Fruit fly (Drosophila melanogaster) whole organism, pupa: Measurements from ENCODE around the gene AnxB9.

Source experiments
- CG10348 ChIP-seq: fragments of 200-800 bp; sonication (Bioruptor generic); IDR thresholded peaks from 2 replicates; pipeline ENCODE4 v1.3.6; 2022; ENCODE audit warnings: missing biosample characterization, missing genetic modification characterization
- CG12605 ChIP-seq: fragments of 200-800 bp; sonication (Bioruptor generic); IDR thresholded peaks from 2 replicates; pipeline ENCODE4 v1.3.6; 2022; ENCODE audit warnings: missing biosample characterization, missing genetic modification characterization
- CG13204 ChIP-seq: fragments of 200-800 bp; sonication (Bioruptor generic); optimal IDR thresholded peaks from 2 replicates; lab custom pipeline; 2018; ENCODE audit warnings: missing biosample characterization, mild to moderate bottlenecking, missing genetic modification characterization, moderate library complexity
- CG14655 ChIP-seq: fragments of 200-800 bp; sonication (Bioruptor generic); optimal IDR thresholded peaks from 3 replicates; lab custom pipeline; 2017; ENCODE audit warnings: mild to moderate bottlenecking, missing biosample characterization, missing genetic modification reagents, missing genetic modification characterization
- CG15710 ChIP-seq: fragments of 200-800 bp; sonication (Bioruptor generic); optimal IDR thresholded peaks from 2 replicates; lab custom pipeline; 2018; ENCODE audit warnings: missing biosample characterization, mild to moderate bottlenecking, missing genetic modification characterization, moderate library complexity
- CG17806 ChIP-seq: fragments of 200-800 bp; sonication (Bioruptor generic); optimal IDR thresholded peaks from 2 replicates; lab custom pipeline; 2018; ENCODE audit warnings: missing biosample characterization, mild to moderate bottlenecking, missing genetic modification characterization, moderate library complexity
- CG32121 ChIP-seq: fragments of 200-800 bp; sonication (Bioruptor generic); IDR thresholded peaks from 2 replicates; pipeline ENCODE4 v1.3.6; 2022; ENCODE audit warnings: missing biosample characterization, missing genetic modification characterization
- CG34367 ChIP-seq: fragments of 200-800 bp; sonication (Bioruptor generic); optimal IDR thresholded peaks from 2 replicates; lab custom pipeline; 2018; ENCODE audit warnings: missing biosample characterization, mild to moderate bottlenecking, missing genetic modification characterization
- CG4496 ChIP-seq: fragments of 200-800 bp; sonication (Bioruptor generic); IDR thresholded peaks from 3 replicates; pipeline ENCODE4 v1.3.6; 2022; ENCODE audit warnings: missing biosample characterization, missing genetic modification characterization
- CG8159 ChIP-seq: fragments of 200-800 bp; sonication (Bioruptor generic); optimal IDR thresholded peaks from 3 replicates; lab custom pipeline; 2018; ENCODE audit warnings: missing biosample characterization, mild to moderate bottlenecking, missing genetic modification characterization, moderate library complexity
- CG8301 ChIP-seq: fragments of 200-800 bp; sonication (Bioruptor generic); optimal IDR thresholded peaks from 2 replicates; lab custom pipeline; 2018; ENCODE audit warnings: missing biosample characterization, mild to moderate bottlenecking, missing genetic modification characterization
- CG9948 ChIP-seq: fragments of 200-800 bp; sonication (Bioruptor generic); optimal IDR thresholded peaks from 2 replicates; lab custom pipeline; 2018; ENCODE audit warnings: missing biosample characterization, mild to moderate bottlenecking, missing genetic modification characterization, moderate library complexity
- D1 ChIP-seq: fragments of 200-800 bp; sonication (Bioruptor generic); optimal IDR thresholded peaks from 2 replicates; lab custom pipeline; 2018; ENCODE audit warnings: missing biosample characterization, mild to moderate bottlenecking, missing genetic modification characterization, moderate library complexity
- EcR ChIP-seq: fragments of 200-800 bp; sonication (Bioruptor generic); optimal IDR thresholded peaks from 3 replicates; lab custom pipeline; 2019; ENCODE audit warnings: missing biosample characterization, missing genetic modification characterization, mild to moderate bottlenecking, moderate library complexity, missing genetic modification reagents
- Ets98B ChIP-seq: fragments of 200-800 bp; sonication (Bioruptor generic); IDR thresholded peaks from 2 replicates; pipeline ENCODE4 v1.3.6; 2022; ENCODE audit warnings: missing biosample characterization, missing genetic modification characterization
- Pif1A ChIP-seq: fragments of 200-800 bp; sonication (Bioruptor generic); optimal IDR thresholded peaks from 3 replicates; lab custom pipeline; 2016; ENCODE audit warnings: missing biosample characterization, missing genetic modification characterization
- Pif1B ChIP-seq: fragments of 200-800 bp; sonication (Bioruptor generic); optimal IDR thresholded peaks from 3 replicates; lab custom pipeline; 2016; ENCODE audit warnings: missing biosample characterization, missing genetic modification characterization
- Snoo ChIP-seq: fragments of 200-800 bp; sonication (Bioruptor generic); optimal IDR thresholded peaks from 3 replicates; lab custom pipeline; 2017; ENCODE audit warnings: missing biosample characterization, mild to moderate bottlenecking, missing genetic modification characterization, inconsistent platforms
- fd96Ca ChIP-seq: fragments of 200-800 bp; sonication (Bioruptor generic); IDR thresholded peaks from 3 replicates; pipeline ENCODE4 v1.3.6; 2022; ENCODE audit warnings: missing biosample characterization, missing genetic modification characterization
- gl ChIP-seq: fragments of 200-800 bp; sonication (Bioruptor generic); optimal IDR thresholded peaks from 2 replicates; lab custom pipeline; 2018; ENCODE audit warnings: missing biosample characterization, mild to moderate bottlenecking, missing genetic modification characterization
- rn ChIP-seq: fragments of 200-800 bp; sonication (Bioruptor generic); IDR thresholded peaks from 2 replicates; pipeline ENCODE4 v1.3.6; 2022; ENCODE audit warnings: missing biosample characterization, missing genetic modification characterization

Gene AnxB9

dm6 chr3R:21046927-21047326, 18.1 kb upstream of the AnxB9 start, which contains the start of gene CG31207:
CG31207 (minus strand) TSS chr3R:21047027.
- TF ChIP-seq CG8301 (tag; lab: Kevin White, UChicago) (no peak), CG10348 (GFP tag; lab: Robert Waterston, UW) (no peak), CG15710 (tag; lab: Kevin White, UChicago) (no peak), Snoo (tag; lab: Kevin White, UChicago) (no peak), CG9948 (no peak), fd96Ca (no peak), CG34367 (no peak), Pif1B (no peak), CG13204 (no peak)

DNA sequence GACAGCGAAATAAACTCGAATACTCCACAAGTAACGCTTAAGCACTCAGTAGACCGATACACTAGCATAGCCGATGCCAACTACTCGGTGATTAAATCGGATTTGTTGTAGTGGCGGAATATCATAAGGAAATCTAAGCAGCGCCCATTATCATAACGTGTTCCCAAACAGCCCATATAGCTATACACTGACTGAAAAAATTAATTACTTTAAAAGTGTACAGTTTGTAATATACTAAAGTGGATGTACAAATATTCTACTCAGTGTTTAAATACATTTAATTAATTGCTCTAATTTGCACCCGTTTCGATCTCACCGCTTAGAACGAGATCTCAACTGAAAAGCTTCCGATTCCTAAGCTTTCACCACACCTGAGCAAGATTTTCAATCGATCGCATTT, 16.3 kb upstream of the AnxB9 start, which contains the start of gene CG7079:
Gene CG7079 (minus strand): TSS at position 101 of the 400 bp plus-strand sequence.
- TF ChIP-seq CG8159 (tag; lab: Kevin White, UChicago) (no peak), EcR (GFP tag; lab: Kevin White, UChicago) (no peak), CG15710 (tag; lab: Kevin White, UChicago) (no peak), rn (GFP tag; lab: Robert Waterston, UW) (no peak), CG13204 (no peak)

DNA sequence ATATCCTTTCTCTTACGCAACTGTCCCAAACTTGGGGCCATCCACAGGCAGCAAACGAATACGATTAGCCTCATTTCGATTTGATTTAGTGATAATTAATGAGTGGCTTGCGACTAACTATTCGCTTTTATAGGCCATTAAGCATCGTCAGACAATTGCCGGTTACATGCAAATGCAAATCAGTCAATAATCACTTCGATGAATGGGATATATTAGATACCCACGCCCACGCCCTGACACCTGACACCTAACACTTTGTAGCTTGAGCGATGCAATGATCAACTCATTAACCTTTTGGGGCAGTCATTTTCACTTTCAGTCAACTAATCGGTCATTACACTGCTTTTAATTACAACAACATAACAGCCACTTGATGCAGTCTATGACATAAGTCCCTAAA, 14.2 kb upstream of the AnxB9 start, which contains the start of gene Jhbp15:
Gene Jhbp15 (minus strand): TSS at position 101 of the 400 bp plus-strand sequence.
- TF ChIP-seq Pif1A: no peak
- TF ChIP-seq CG15710 (tag; lab: Kevin White, UChicago): no peak
- TF ChIP-seq Pif1B: no peak
- TF ChIP-seq CG8301 (tag; lab: Kevin White, UChicago): no peak
- TF ChIP-seq Snoo (tag; lab: Kevin White, UChicago): no peak
- no peak for TF ChIP-seq rn (GFP tag; lab: Robert Waterston, UW)

DNA sequence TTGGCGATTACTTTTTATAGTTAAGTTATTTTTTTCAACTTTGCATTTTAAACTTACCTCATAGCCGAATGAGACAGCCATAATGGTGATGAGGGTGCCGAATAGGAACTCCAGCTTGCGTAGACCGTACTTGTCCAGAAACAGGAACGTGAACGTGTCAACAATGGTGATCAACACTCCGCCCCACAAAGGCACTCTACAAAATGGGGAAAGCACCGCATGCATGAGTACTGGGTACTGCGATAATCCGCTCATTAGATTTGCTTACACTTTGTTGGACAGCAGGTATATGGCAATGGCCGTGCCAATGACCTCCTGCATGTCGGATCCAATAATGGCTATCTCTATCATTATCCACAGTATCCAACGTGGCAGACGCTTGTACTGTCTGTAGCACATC, 7.5 kb upstream of the AnxB9 start:
- TF ChIP-seq CG8301 (tag; lab: Kevin White, UChicago) (no peak), Snoo (tag; lab: Kevin White, UChicago) (no peak), CG8159 (tag; lab: Kevin White, UChicago) (no peak), CG34367 (no peak), Pif1A (no peak), Ets98B (GFP tag; lab: Robert Waterston, UW) (no peak), CG17806 (no peak), Pif1B (no peak), EcR (GFP tag; lab: Kevin White, UChicago) (no peak), CG4496 (no peak), CG14655 (GFP tag; lab: Kevin White, UChicago) (no peak), CG13204 (no peak), D1 (no peak), gl (no peak), CG10348 (GFP tag; lab: Robert Waterston, UW) (no peak), fd96Ca (no peak), CG9948 (no peak)
- TF ChIP-seq, all 21 proteins: peak for 0

- TF ChIP-seq CG32121 (GFP tag; lab: Robert Waterston, UW) (no peak), Ets98B (GFP tag; lab: Robert Waterston, UW) (no peak)
Measured at dm6 chr3R:21059486-21060356, 5.3 kb upstream of the AnxB9 start.

- TF ChIP-seq CG15710 (tag; lab: Kevin White, UChicago) (no peak), EcR (GFP tag; lab: Kevin White, UChicago) (peak; percentile 86), Ets98B (GFP tag; lab: Robert Waterston, UW) (peak; percentile 41; the same call in 1 of the 2 replicates), CG12605 (GFP tag; lab: Robert Waterston, UW) (0 out of 2 replicates have a peak, but pooled peaks have one; percentile 12), CG4496 (peak; percentile 55; the same call in 2 of the 3 replicates)
Measured at dm6 chr3R:21060430-21061245, 4.4 kb upstream of the AnxB9 start, which contains the start of gene Mvl. Mvl (minus strand) TSS chr3R:21060800.

- TF ChIP-seq CG10348 (GFP tag; lab: Robert Waterston, UW) (no peak), gl (no peak)
- TF ChIP-seq, all 21 proteins: peak for 0
Measured at dm6 chr3R:21063433-21063832, 1.6 kb upstream of the AnxB9 start.
